Worm (Caenorhabditis elegans) whole organism, L2 larva: ENCODE data around the gene C10E2.1.
A peak's percentile ranks its signal among the peaks of the same experiment; 100 is the strongest.

Experiments used
- F13H6.1 ChIP-seq: sonication (generic microtip); optimal IDR thresholded peaks from 2 replicates; lab custom pipeline; 2016; ENCODE audit warnings: missing genetic modification characterization, missing compliant biosample characterization
- alr-1 ChIP-seq: fragments of 150-350 bp; optimal IDR thresholded peaks from 2 replicates; lab custom pipeline; 2014; ENCODE audit warnings: missing biosample characterization, missing genetic modification characterization
- ceh-16 ChIP-seq: fragments of 150-350 bp; optimal IDR thresholded peaks from 2 replicates; lab custom pipeline; 2014; ENCODE audit warnings: missing biosample characterization, missing genetic modification characterization
- dmd-4 ChIP-seq: sonication (generic microtip); optimal IDR thresholded peaks from 2 replicates; lab custom pipeline; 2017; ENCODE audit warnings: missing biosample characterization, missing genetic modification characterization
- elt-1 ChIP-seq: fragments of 150-350 bp; optimal IDR thresholded peaks from 2 replicates; lab custom pipeline; 2014; ENCODE audit warnings: missing biosample characterization, missing genetic modification characterization
- fos-1 ChIP-seq: fragments of 150-350 bp; optimal IDR thresholded peaks from 2 replicates; lab custom pipeline; 2014; ENCODE audit warnings: missing biosample characterization, missing genetic modification characterization
- lsy-2 ChIP-seq, 2 experiments: fragments of 150-350 bp in 1 of 2; sonication (generic microtip) in 1 of 2; optimal IDR thresholded peaks; 2 replicates each; lab custom pipeline; 2014 to 2017; ENCODE audit warnings: missing biosample characterization in 2 of 2, missing genetic modification characterization in 2 of 2
- mab-5 ChIP-seq: fragments of 150-350 bp; optimal IDR thresholded peaks from 2 replicates; lab custom pipeline; 2014; ENCODE audit warnings: missing biosample characterization, missing genetic modification characterization
- nhr-10 ChIP-seq: sonication (generic microtip); optimal IDR thresholded peaks from 2 replicates; lab custom pipeline; 2017; ENCODE audit warnings: missing biosample characterization, missing genetic modification characterization
- nhr-129 ChIP-seq: fragments of 150-350 bp; optimal IDR thresholded peaks from 2 replicates; lab custom pipeline; 2014; ENCODE audit warnings: missing biosample characterization, missing genetic modification characterization
- nhr-6 ChIP-seq: fragments of 150-350 bp; optimal IDR thresholded peaks from 2 replicates; lab custom pipeline; 2014; ENCODE audit warnings: missing biosample characterization, missing genetic modification characterization
- nhr-77 ChIP-seq: fragments of 150-350 bp; optimal IDR thresholded peaks from 2 replicates; lab custom pipeline; 2014; ENCODE audit warnings: missing biosample characterization, missing genetic modification characterization
- sma-3 ChIP-seq: sonication (generic microtip); optimal IDR thresholded peaks from 2 replicates; lab custom pipeline; 2016; ENCODE audit warnings: missing genetic modification reagents, missing genetic modification characterization, missing compliant biosample characterization
- sma-9 ChIP-seq, 2 experiments: fragments of 150-350 bp in 1 of 2; sonication (generic microtip) in 1 of 2; optimal IDR thresholded peaks; 2 replicates each; lab custom pipeline; 2014 to 2016; ENCODE audit warnings: missing genetic modification characterization in 2 of 2, mild to moderate bottlenecking in 1 of 2, missing biosample characterization in 1 of 2, missing compliant biosample characterization in 1 of 2, missing genetic modification reagents in 1 of 2, moderate library complexity in 1 of 2
- unc-39 ChIP-seq: fragments of 150-350 bp; optimal IDR thresholded peaks from 2 replicates; lab custom pipeline; 2014; ENCODE audit warnings: missing biosample characterization, missing genetic modification characterization
- ztf-1 ChIP-seq: fragments of 200-800 bp; sonication (Bioruptor generic); conservative IDR thresholded peaks from 2 replicates; pipeline ENCODE4 v1.3.6; 2022; ENCODE audit warnings: missing genetic modification characterization, missing compliant biosample characterization

The C10E2.1 gene

ce11 chrX:16815508-16815907 is 52.9 kb downstream of the C10E2.1 start:
- TF ChIP-seq fos-1 (tag; lab: Kevin White, UChicago), result peak; percentile 6
- no peak for TF ChIP-seq unc-39
- TF ChIP-seq lsy-2 (tag; optimal IDR thresholded peaks at IDR 0.05; lab: Kevin White, UChicago), result peak in 1 of 2 experiments; percentile 31
- no peak for TF ChIP-seq ceh-16
- no peak for TF ChIP-seq alr-1 (tag; lab: Kevin White, UChicago)
- no peak for TF ChIP-seq nhr-77 (tag; lab: Kevin White, UChicago)
- TF ChIP-seq F13H6.1 (tag; lab: Kevin White, UChicago), result peak; percentile 57
- no peak for TF ChIP-seq ztf-1 (GFP tag; lab: Robert Waterston, UW)
- TF ChIP-seq sma-9 (GFP tag; optimal IDR thresholded peaks at IDR 0.05; lab: Kevin White, UChicago), result peak; percentile 54
- TF ChIP-seq sma-9 (tag; optimal IDR thresholded peaks at IDR 0.05; lab: Kevin White, UChicago), result no peak
- TF ChIP-seq sma-3 (GFP tag; lab: Kevin White, UChicago), result no peak
- TF ChIP-seq mab-5 (tag; lab: Kevin White, UChicago), result no peak
- TF ChIP-seq nhr-10 (tag; lab: Kevin White, UChicago), result no peak
- no peak for TF ChIP-seq nhr-6 (tag; lab: Kevin White, UChicago)
- no peak for TF ChIP-seq elt-1 (tag; lab: Kevin White, UChicago)
- TF ChIP-seq nhr-129 (tag; lab: Kevin White, UChicago), result peak; percentile 52
- no peak for TF ChIP-seq dmd-4
